Fruit fly (Drosophila melanogaster) whole organism, prepupa: Measurements from ENCODE around the gene stol.
"Not testable (repeated sequence)": the region's sequence is repeated elsewhere in the genome, so short reads cannot be mapped to it uniquely, and the experiment has no call there.

Experiments used
- Blimp-1 ChIP-seq: fragments of 200-800 bp; sonication (Bioruptor generic); optimal IDR thresholded peaks from 3 replicates; lab custom pipeline; 2017; ENCODE audit warnings: missing biosample characterization, missing genetic modification characterization, mild to moderate bottlenecking, moderate library complexity, missing genetic modification reagents
- CG10631 ChIP-seq: fragments of 200-800 bp; sonication (Bioruptor generic); optimal IDR thresholded peaks from 2 replicates; lab custom pipeline; 2016; ENCODE audit warnings: missing biosample characterization, missing genetic modification characterization
- CG10669 ChIP-seq: fragments of 200-800 bp; sonication (Bioruptor generic); optimal IDR thresholded peaks from 3 replicates; lab custom pipeline; 2018; ENCODE audit warnings: missing biosample characterization, mild to moderate bottlenecking, missing genetic modification characterization, moderate library complexity
- CG11902 ChIP-seq: fragments of 200-800 bp; sonication (Bioruptor generic); optimal IDR thresholded peaks from 3 replicates; lab custom pipeline; 2016; ENCODE audit warnings: missing biosample characterization, missing genetic modification characterization
- CG8632 ChIP-seq: fragments of 200-800 bp; sonication (Bioruptor generic); optimal IDR thresholded peaks from 3 replicates; lab custom pipeline; 2016; ENCODE audit warnings: missing biosample characterization, missing genetic modification characterization
- Eip93F ChIP-seq: fragments of 200-800 bp; sonication (Bioruptor generic); optimal IDR thresholded peaks from 2 replicates; lab custom pipeline; 2016; ENCODE audit warnings: missing biosample characterization, mild to moderate bottlenecking, missing genetic modification characterization
- Ets21C ChIP-seq: fragments of 200-800 bp; sonication (Bioruptor generic); optimal IDR thresholded peaks from 3 replicates; lab custom pipeline; 2016; ENCODE audit warnings: missing biosample characterization, missing genetic modification characterization
- Hr38 ChIP-seq: sonication (Bioruptor generic); optimal IDR thresholded peaks from 2 replicates; lab custom pipeline; 2016; ENCODE audit warnings: missing biosample characterization, missing genetic modification characterization
- OdsH ChIP-seq: fragments of 200-800 bp; sonication (Bioruptor generic); optimal IDR thresholded peaks from 3 replicates; lab custom pipeline; 2016; ENCODE audit warnings: missing biosample characterization, missing genetic modification characterization
- Sox102F ChIP-seq: fragments of 200-800 bp; sonication (Bioruptor generic); optimal IDR thresholded peaks from 2 replicates; lab custom pipeline; 2016; ENCODE audit warnings: missing biosample characterization, mild to moderate bottlenecking, missing genetic modification characterization
- cyc ChIP-seq: fragments of 200-800 bp; sonication (Bioruptor generic); optimal IDR thresholded peaks from 3 replicates; lab custom pipeline; 2016; ENCODE audit warnings: missing biosample characterization, missing genetic modification characterization
- dsx ChIP-seq: fragments of 200-800 bp; optimal IDR thresholded peaks from 3 replicates; lab custom pipeline; 2019; ENCODE audit warnings: missing biosample characterization, mild to moderate bottlenecking, missing genetic modification characterization, moderate library complexity; ENCODE audit not compliant: poor library complexity, severe bottlenecking
- eg ChIP-seq: fragments of 200-800 bp; sonication (Bioruptor generic); IDR thresholded peaks from 3 replicates; pipeline ENCODE4 v1.3.6; 2022; ENCODE audit warnings: missing biosample characterization, missing genetic modification characterization
- salr ChIP-seq, 2 experiments: fragments of 200-800 bp; sonication (Bioruptor generic); optimal IDR thresholded peaks; 3 replicates each; lab custom pipeline; 2016 to 2018; ENCODE audit warnings: missing biosample characterization in 2 of 2, missing genetic modification characterization in 2 of 2, mild to moderate bottlenecking in 1 of 2

DNA sequence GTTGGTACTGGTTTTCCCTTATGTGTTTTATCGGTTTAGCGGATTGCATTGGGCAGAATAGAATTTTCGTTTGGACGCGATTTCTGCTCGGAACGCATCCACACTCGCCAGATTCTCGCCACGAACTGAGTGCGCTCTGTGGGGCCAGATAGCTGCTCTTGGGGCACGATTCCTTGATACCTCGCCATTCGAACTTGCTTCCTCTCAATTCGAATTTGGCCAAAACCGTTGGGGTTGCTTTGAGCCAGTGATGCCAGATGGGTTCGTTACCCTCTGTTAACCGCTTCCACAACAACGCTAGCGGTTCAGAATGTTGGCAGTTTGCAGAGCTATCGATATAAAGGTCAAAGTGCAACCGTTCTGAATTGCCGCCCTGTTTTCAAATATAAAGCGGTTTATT lies at the start of gene stol:
- TF ChIP-seq CG8632 (GFP tag; lab: Kevin White, UChicago); Ets21C (GFP tag; lab: Kevin White, UChicago); OdsH (GFP tag; lab: Kevin White, UChicago); Eip93F; CG10669 (GFP tag; lab: Kevin White, UChicago); cyc (GFP tag; lab: Kevin White, UChicago); Blimp-1 (GFP tag; lab: Kevin White, UChicago); CG10631 (GFP tag; lab: Kevin White, UChicago); salr (GFP tag; optimal IDR thresholded peaks at IDR 0.05; lab: Kevin White, UChicago); dsx (GFP tag; lab: Kevin White, UChicago); eg (GFP tag; lab: Robert Waterston, UW); CG11902 (GFP tag; lab: Kevin White, UChicago); Sox102F; Hr38 (GFP tag; lab: Kevin White, UChicago): not testable (repeated sequence)
